Worm (Caenorhabditis elegans) whole organism, L1 larva: ENCODE data around the gene F10G2.7.
"Not testable (repeated sequence)": the region's sequence is repeated elsewhere in the genome, so short reads cannot be mapped to it uniquely, and the experiment has no call there.

Source experiments
- blmp-1 ChIP-seq: fragments of 150-350 bp; optimal IDR thresholded peaks from 2 replicates; lab custom pipeline; 2014; ENCODE audit warnings: missing biosample characterization, missing genetic modification characterization
- ceh-63 ChIP-seq: fragments of 200-800 bp; sonication (Bioruptor generic); optimal IDR thresholded peaks from 2 replicates; lab custom pipeline; 2018; ENCODE audit warnings: mild to moderate bottlenecking, missing genetic modification characterization, missing compliant biosample characterization
- ceh-82 ChIP-seq, 3 experiments: fragments of 150-350 bp in 1 of 3; sonication (generic microtip) in 2 of 3; optimal IDR thresholded peaks; 2 replicates each; lab custom pipeline; 2014 to 2017; ENCODE audit warnings: missing biosample characterization in 3 of 3, missing genetic modification characterization in 3 of 3
- ces-1 ChIP-seq: fragments of 150-350 bp; optimal IDR thresholded peaks from 2 replicates; lab custom pipeline; 2014; ENCODE audit warnings: missing biosample characterization, missing genetic modification reagents, missing genetic modification characterization
- efl-3 ChIP-seq: fragments of 200-800 bp; sonication (Bioruptor generic); optimal IDR thresholded peaks from 2 replicates; lab custom pipeline; 2018; ENCODE audit warnings: mild to moderate bottlenecking, missing genetic modification characterization, missing compliant biosample characterization
- egl-13 ChIP-seq: sonication (generic microtip); optimal IDR thresholded peaks from 2 replicates; lab custom pipeline; 2016; ENCODE audit warnings: missing genotype, missing genetic modification reagents, missing genetic modification characterization, missing compliant biosample characterization
- egl-27 ChIP-seq, 2 experiments: fragments of 150-350 bp in 1 of 2; sonication (generic microtip); optimal IDR thresholded peaks; 3 replicates each; lab custom pipeline; 2017 to 2018; ENCODE audit warnings: missing biosample characterization in 2 of 2, missing genetic modification characterization in 2 of 2, missing genetic modification reagents in 2 of 2
- elt-2 ChIP-seq: sonication (generic microtip); optimal IDR thresholded peaks from 2 replicates; lab custom pipeline; 2016; ENCODE audit warnings: missing genetic modification characterization, mild to moderate bottlenecking, inconsistent platforms, missing compliant biosample characterization, missing genetic modification reagents
- elt-3 ChIP-seq, 6 experiments: fragments of 150-350 bp in 1 of 6; sonication (generic microtip); optimal IDR thresholded peaks; 2 replicates each; lab custom pipeline; 2017 to 2018; ENCODE audit warnings: missing biosample characterization in 6 of 6, missing genetic modification characterization in 6 of 6, inconsistent platforms in 1 of 6
- ets-5 ChIP-seq: fragments of 200-800 bp; sonication (Bioruptor generic); IDR thresholded peaks from 2 replicates; pipeline ENCODE4 v1.3.6; 2022; ENCODE audit warnings: missing genetic modification characterization, missing compliant biosample characterization
- fkh-4 ChIP-seq: sonication (generic microtip); optimal IDR thresholded peaks from 2 replicates; lab custom pipeline; 2016; ENCODE audit warnings: missing compliant biosample characterization, missing genetic modification characterization, borderline replicate concordance
- fkh-8 ChIP-seq: sonication (generic microtip); optimal IDR thresholded peaks from 2 replicates; lab custom pipeline; 2016; ENCODE audit warnings: mild to moderate bottlenecking, missing genetic modification characterization, missing compliant biosample characterization
- fos-1 ChIP-seq: fragments of 150-350 bp; optimal IDR thresholded peaks from 2 replicates; lab custom pipeline; 2014; ENCODE audit warnings: missing biosample characterization, missing genetic modification characterization
- grh-1 ChIP-seq: fragments of 200-800 bp; sonication (Bioruptor generic); IDR thresholded peaks from 2 replicates; pipeline ENCODE4 v1.3.6; 2022; ENCODE audit warnings: missing genetic modification reagents, missing genetic modification characterization, missing compliant biosample characterization
- hlh-17 ChIP-seq: fragments of 200-800 bp; sonication (Bioruptor generic); optimal IDR thresholded peaks from 2 replicates; lab custom pipeline; 2018; ENCODE audit warnings: missing genetic modification characterization, mild to moderate bottlenecking, missing compliant biosample characterization, moderate library complexity, borderline replicate concordance
- isw-1 ChIP-seq: fragments of 200-800 bp; sonication (Bioruptor generic); IDR thresholded peaks from 2 replicates; pipeline ENCODE4 v1.3.6; 2022; ENCODE audit warnings: missing genetic modification characterization, missing compliant biosample characterization
- lir-3 ChIP-seq: sonication (generic microtip); optimal IDR thresholded peaks from 2 replicates; lab custom pipeline; 2016; ENCODE audit warnings: mild to moderate bottlenecking, missing genetic modification characterization, moderate library complexity, missing compliant biosample characterization; ENCODE audit not compliant: poor library complexity
- mdl-1 ChIP-seq, 2 experiments: fragments of 150-350 bp; optimal IDR thresholded peaks; 2 replicates each; lab custom pipeline; 2014 to 2017; ENCODE audit warnings: missing biosample characterization in 2 of 2, missing genetic modification characterization in 2 of 2, inconsistent platforms in 1 of 2
- mep-1 ChIP-seq: fragments of 150-350 bp; optimal IDR thresholded peaks from 2 replicates; lab custom pipeline; 2014; ENCODE audit warnings: missing biosample characterization, missing genetic modification characterization
- nhr-11 ChIP-seq: fragments of 150-350 bp; optimal IDR thresholded peaks from 2 replicates; lab custom pipeline; 2014; ENCODE audit warnings: missing biosample characterization, missing genetic modification characterization
- nhr-19 ChIP-seq: fragments of 200-800 bp; sonication (Bioruptor generic); conservative IDR thresholded peaks from 2 replicates; pipeline ENCODE4 v1.3.6; 2022; ENCODE audit warnings: missing genetic modification characterization, missing compliant biosample characterization
- nhr-47 ChIP-seq: sonication (generic microtip); optimal IDR thresholded peaks from 2 replicates; lab custom pipeline; 2016; ENCODE audit warnings: mild to moderate bottlenecking, missing genetic modification characterization, moderate library complexity, missing compliant biosample characterization
- nhr-76 ChIP-seq: sonication (generic microtip); optimal IDR thresholded peaks from 2 replicates; lab custom pipeline; 2017; ENCODE audit warnings: missing biosample characterization, missing genetic modification characterization
- nhr-84 ChIP-seq: sonication (generic microtip); optimal IDR thresholded peaks from 2 replicates; lab custom pipeline; 2017; ENCODE audit warnings: missing biosample characterization, missing genetic modification characterization
- rnt-1 ChIP-seq: sonication (generic microtip); optimal IDR thresholded peaks from 2 replicates; lab custom pipeline; 2016; ENCODE audit warnings: mild to moderate bottlenecking, missing genetic modification characterization, moderate library complexity, missing compliant biosample characterization
- skn-1 ChIP-seq: fragments of 150-350 bp; optimal IDR thresholded peaks from 2 replicates; lab custom pipeline; 2014; ENCODE audit warnings: missing biosample characterization, missing genetic modification characterization
- snpc-4 ChIP-seq: fragments of 150-350 bp; optimal IDR thresholded peaks from 2 replicates; lab custom pipeline; 2014; ENCODE audit warnings: missing biosample characterization, missing genetic modification characterization
- sox-4 ChIP-seq: sonication (generic microtip); optimal IDR thresholded peaks from 2 replicates; lab custom pipeline; 2016; ENCODE audit warnings: missing genetic modification characterization, missing compliant biosample characterization
- unc-130 ChIP-seq: fragments of 150-350 bp; optimal IDR thresholded peaks from 2 replicates; lab custom pipeline; 2017; ENCODE audit warnings: missing biosample characterization, missing genetic modification characterization, inconsistent platforms
- unc-30 ChIP-seq: sonication (generic microtip); optimal IDR thresholded peaks from 2 replicates; lab custom pipeline; 2017; ENCODE audit warnings: missing biosample characterization, missing genetic modification characterization
- unc-86 ChIP-seq: sonication (generic microtip); optimal IDR thresholded peaks from 2 replicates; lab custom pipeline; 2016; ENCODE audit warnings: missing genetic modification characterization, missing compliant biosample characterization

Gene F10G2.7

ce11 chrV:7352186-7353053 is 15.3 kb upstream of the F10G2.7 start, which contains the start of the genes srh-231 and srh-275:
Gene srh-231, minus strand, starts transcription at chrV:7352236.
Gene srh-275, plus strand, starts transcription at chrV:7353003.
- TF ChIP-seq unc-86 (tag; lab: Kevin White, UChicago) = no peak
- no peak for TF ChIP-seq ceh-63 (GFP tag; lab: Kevin White, UChicago)
- no peak for TF ChIP-seq sox-4
- no peak for TF ChIP-seq fkh-8 (tag; lab: Kevin White, UChicago)
- no peak for TF ChIP-seq nhr-11 (tag; lab: Kevin White, UChicago)
- TF ChIP-seq ceh-82 (tag; optimal IDR thresholded peaks at IDR 0.05; lab: Kevin White, UChicago) = no peak
- TF ChIP-seq fkh-4 = no peak
- no peak for TF ChIP-seq fos-1
- TF ChIP-seq grh-1 (GFP tag; lab: Robert Waterston, UW) = no peak
- TF ChIP-seq egl-27 (tag; optimal IDR thresholded peaks at IDR 0.05; lab: Kevin White, UChicago) = no peak

ce11 chrV:7349541-7349940 is 12.4 kb upstream of the F10G2.7 start, which contains the start of gene nhr-149:
Gene nhr-149, minus strand, starts transcription at chrV:7349641.
- TF ChIP-seq elt-3 (tag; optimal IDR thresholded peaks at IDR 0.05; lab: Kevin White, UChicago) = no peak
- TF ChIP-seq unc-30 = no peak
- no peak for TF ChIP-seq efl-3 (GFP tag; lab: Kevin White, UChicago)
- no peak for TF ChIP-seq ets-5 (GFP tag; lab: Robert Waterston, UW)
- TF ChIP-seq nhr-84 = no peak
- no peak for TF ChIP-seq fkh-8 (tag; lab: Kevin White, UChicago)
- TF ChIP-seq ces-1 = no peak
- TF ChIP-seq elt-2 (tag; lab: Kevin White, UChicago) = no peak
- TF ChIP-seq lir-3 (tag; lab: Kevin White, UChicago) = no peak
- TF ChIP-seq grh-1 (GFP tag; lab: Robert Waterston, UW) = no peak
- no peak for TF ChIP-seq snpc-4 (tag; lab: Kevin White, UChicago)
- no peak for TF ChIP-seq mep-1 (tag; lab: Kevin White, UChicago)
- TF ChIP-seq isw-1 (GFP tag; lab: Robert Waterston, UW) = no peak
- no peak for TF ChIP-seq egl-13 (tag; lab: Kevin White, UChicago)

ce11 chrV:7345494-7345893 is 8.4 kb upstream of the F10G2.7 start, which contains the start of gene nhr-147:
Gene nhr-147, plus strand, starts transcription at chrV:7345794.
- not testable (repeated sequence) for TF ChIP-seq nhr-76 (tag; lab: Kevin White, UChicago); nhr-47 (tag; lab: Kevin White, UChicago); rnt-1
- TF ChIP-seq, all 84 proteins: peak for 0; not testable (repeated sequence) for 84

- TF ChIP-seq hlh-17 (GFP tag; lab: Kevin White, UChicago) = no peak
- no peak for TF ChIP-seq nhr-19 (GFP tag; lab: Robert Waterston, UW)
- no peak for TF ChIP-seq fkh-4
- no peak for TF ChIP-seq unc-130
- TF ChIP-seq mdl-1 (tag; optimal IDR thresholded peaks at IDR 0.05; lab: Kevin White, UChicago) = no peak
Measured at ce11 chrV:7343522-7343921, 6.4 kb upstream of the F10G2.7 start, which contains the start of gene srh-244. Gene srh-244, plus strand, starts transcription at chrV:7343822.

- TF ChIP-seq egl-13 (tag; lab: Kevin White, UChicago) = no peak
- TF ChIP-seq skn-1 (tag; lab: Kevin White, UChicago) = no peak
- TF ChIP-seq blmp-1 (tag; lab: Kevin White, UChicago) = peak; percentile 2
Measured at ce11 chrV:7341942-7342341, 4.8 kb upstream of the F10G2.7 start, which contains the start of the genes nhr-263 and nhr-148. Gene nhr-263, minus strand, starts transcription at chrV:7342042. Gene nhr-148, plus strand, starts transcription at chrV:7342156.
